Worm (Caenorhabditis elegans) whole organism, L1 larva: ENCODE data around the gene znf-706.

Experiments used
- aly-2 ChIP-seq: fragments of 150-350 bp; optimal IDR thresholded peaks from 2 replicates; lab custom pipeline; 2014; ENCODE audit warnings: missing biosample characterization, missing genetic modification characterization
- ceh-63 ChIP-seq: fragments of 200-800 bp; sonication (Bioruptor generic); optimal IDR thresholded peaks from 2 replicates; lab custom pipeline; 2018; ENCODE audit warnings: mild to moderate bottlenecking, missing genetic modification characterization, missing compliant biosample characterization
- egl-27 ChIP-seq, 2 experiments: fragments of 150-350 bp in 1 of 2; sonication (generic microtip); optimal IDR thresholded peaks; 3 replicates each; lab custom pipeline; 2017 to 2018; ENCODE audit warnings: missing biosample characterization in 2 of 2, missing genetic modification characterization in 2 of 2, missing genetic modification reagents in 2 of 2
- elt-2 ChIP-seq: sonication (generic microtip); optimal IDR thresholded peaks from 2 replicates; lab custom pipeline; 2016; ENCODE audit warnings: missing genetic modification characterization, mild to moderate bottlenecking, inconsistent platforms, missing compliant biosample characterization, missing genetic modification reagents
- elt-3 ChIP-seq, 6 experiments: fragments of 150-350 bp in 1 of 6; sonication (generic microtip); optimal IDR thresholded peaks; 2 replicates each; lab custom pipeline; 2017 to 2018; ENCODE audit warnings: missing biosample characterization in 6 of 6, missing genetic modification characterization in 6 of 6, inconsistent platforms in 1 of 6
- hlh-17 ChIP-seq: fragments of 200-800 bp; sonication (Bioruptor generic); optimal IDR thresholded peaks from 2 replicates; lab custom pipeline; 2018; ENCODE audit warnings: missing genetic modification characterization, mild to moderate bottlenecking, missing compliant biosample characterization, moderate library complexity, borderline replicate concordance
- lsy-2 ChIP-seq, 2 experiments: fragments of 150-350 bp; optimal IDR thresholded peaks; 2 replicates each; lab custom pipeline; 2014; ENCODE audit warnings: missing biosample characterization in 2 of 2, missing genetic modification characterization in 2 of 2
- skn-1 ChIP-seq: fragments of 150-350 bp; optimal IDR thresholded peaks from 2 replicates; lab custom pipeline; 2014; ENCODE audit warnings: missing biosample characterization, missing genetic modification characterization
- sptf-1 ChIP-seq: fragments of 150-350 bp; optimal IDR thresholded peaks from 2 replicates; lab custom pipeline; 2014; ENCODE audit warnings: missing biosample characterization, missing genetic modification characterization

DNA sequence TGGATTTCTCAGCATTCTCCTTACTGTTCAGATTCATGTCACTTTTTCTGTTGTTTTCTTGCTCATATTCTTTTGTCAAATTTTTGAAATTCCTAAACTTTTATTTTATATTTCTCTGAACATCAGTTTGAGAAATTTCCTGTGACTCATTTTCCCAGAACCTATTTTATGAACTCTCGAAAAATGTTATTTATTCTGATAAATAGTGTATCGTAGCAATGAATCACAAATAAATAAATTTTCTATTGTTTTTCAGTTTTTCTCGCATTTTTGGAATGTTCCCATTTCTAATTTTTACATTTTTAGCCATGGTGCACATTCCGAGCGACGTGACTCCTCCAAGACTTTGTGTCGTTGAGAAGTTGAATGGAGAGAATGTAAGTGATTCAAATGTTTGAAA, 22.8 kb upstream of the znf-706 start, which contains the start of gene nrfl-1:
- TF ChIP-seq hlh-17 (GFP tag; lab: Kevin White, UChicago), result no peak
- no peak for TF ChIP-seq ceh-63
- TF ChIP-seq elt-2, result no peak
- no peak for TF ChIP-seq aly-2 (tag; lab: Kevin White, UChicago)
- no peak for TF ChIP-seq skn-1 (tag; lab: Kevin White, UChicago)
- no peak for TF ChIP-seq lsy-2 (tag; optimal IDR thresholded peaks at IDR 0.05; lab: Kevin White, UChicago)
- TF ChIP-seq elt-3 (tag; optimal IDR thresholded peaks at IDR 0.05; lab: Kevin White, UChicago), result no peak
- no peak for TF ChIP-seq egl-27 (tag; optimal IDR thresholded peaks at IDR 0.05; lab: Kevin White, UChicago)
- no peak for TF ChIP-seq sptf-1 (tag; lab: Kevin White, UChicago)
